Worm (Caenorhabditis elegans): ENCODE data around the gene F11C1.4.

F11C1.4 gene

DNA sequence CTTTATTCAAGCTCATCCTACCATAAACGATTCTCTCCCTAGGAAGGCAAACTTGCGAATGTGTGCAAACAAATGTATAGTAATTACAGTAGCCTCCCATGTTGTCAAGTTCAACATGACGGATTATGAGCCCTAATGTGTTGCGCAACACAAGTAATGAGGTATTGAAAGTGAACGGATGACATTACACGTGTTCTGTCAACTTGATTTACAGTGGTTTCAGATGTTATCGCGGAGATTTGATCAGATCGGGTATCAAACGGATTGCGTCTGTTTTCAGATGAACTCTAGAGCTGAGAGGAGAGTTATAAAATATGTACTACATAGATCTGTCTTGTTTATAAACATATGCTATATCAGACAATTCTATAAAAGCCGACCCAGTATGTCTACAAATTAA is 25.4 kb downstream of the F11C1.4 start:
- TF ChIP-seq fkh-3 (tag; optimal IDR thresholded peaks at IDR 0.05) (no peak), lin-26 (GFP tag; IDR thresholded peaks at IDR 0.05) (no peak), zim-3 (tag; optimal IDR thresholded peaks at IDR 0.05) (no peak), ceh-79 (tag; optimal IDR thresholded peaks at IDR 0.05) (no peak), Y56A3A.18 (GFP tag; IDR thresholded peaks at IDR 0.05) (no peak), B0336.3 (GFP tag; IDR thresholded peaks at IDR 0.05) (no peak), ets-4 (GFP tag; optimal IDR thresholded peaks at IDR 0.05) (no peak), F52B5.7 (tag; optimal IDR thresholded peaks at IDR 0.05) (no peak), nfya-1 (tag; optimal IDR thresholded peaks at IDR 0.05; ENCODE audit: borderline replicate concordance, insufficient read depth) (no peak), ekl-4 (GFP tag; IDR thresholded peaks at IDR 0.05) (no peak), ztf-28 (GFP tag; IDR thresholded peaks at IDR 0.05) (no peak), aptf-3 (GFP tag; IDR thresholded peaks at IDR 0.05) (no peak), K11D2.4 (GFP tag; IDR thresholded peaks at IDR 0.05) (no peak), tbp1 (GFP tag; optimal IDR thresholded peaks at IDR 0.05) (no peak), hrde-1 (tag; optimal IDR thresholded peaks at IDR 0.05; ENCODE audit: borderline replicate concordance) (no peak)

DNA sequence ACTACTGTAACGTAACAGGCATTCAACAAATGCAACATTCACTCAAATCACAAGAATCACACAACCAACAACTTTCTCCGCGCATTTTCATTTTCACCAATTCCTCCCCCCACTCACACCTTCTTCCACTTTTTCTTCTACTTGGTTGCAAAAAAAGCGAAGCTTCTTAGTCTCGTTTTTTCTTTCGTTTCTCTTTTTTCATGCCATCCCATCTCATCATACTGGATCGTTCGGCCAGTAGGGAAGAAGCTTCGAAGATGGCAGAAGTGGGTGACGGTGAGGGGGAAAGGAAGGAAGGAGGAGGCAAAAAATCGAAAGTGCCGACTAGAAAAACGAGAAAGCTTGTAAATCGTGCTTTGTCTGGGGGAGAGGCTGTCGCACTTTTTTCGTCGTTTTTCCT is 26.2 kb downstream of the F11C1.4 start:
- TF ChIP-seq unc-130 (GFP tag; optimal IDR thresholded peaks at IDR 0.05), result no peak
- TF ChIP-seq nhr-27 (tag; optimal IDR thresholded peaks at IDR 0.05), result no peak
- no peak for TF ChIP-seq lin-54 (GFP tag; optimal IDR thresholded peaks at IDR 0.05)
- no peak for TF ChIP-seq snpc-3.4 (tag; optimal IDR thresholded peaks at IDR 0.05)
- TF ChIP-seq bed-1 (GFP tag; IDR thresholded peaks at IDR 0.05), result no peak
- no peak for TF ChIP-seq atf-7 (tag; optimal IDR thresholded peaks at IDR 0.05)
- TF ChIP-seq die-1 (tag; optimal IDR thresholded peaks at IDR 0.05), result no peak
- TF ChIP-seq ztf-22 (GFP tag; optimal IDR thresholded peaks at IDR 0.05), result no peak
- TF ChIP-seq aptf-2 (GFP tag; conservative IDR thresholded peaks at IDR 0.05), result no peak
- no peak for TF ChIP-seq zfh-2 (GFP tag; conservative IDR thresholded peaks at IDR 0.05)
- TF ChIP-seq ceh-40 (GFP tag; IDR thresholded peaks at IDR 0.05), result no peak
- TF ChIP-seq F22D6.2 (tag; optimal IDR thresholded peaks at IDR 0.05), result no peak
- no peak for TF ChIP-seq mxl-1 (tag; optimal IDR thresholded peaks at IDR 0.05)
- no peak for TF ChIP-seq xnd-1 (tag; optimal IDR thresholded peaks at IDR 0.05)
- no peak for TF ChIP-seq lin-40 (tag; optimal IDR thresholded peaks at IDR 0.05)

DNA sequence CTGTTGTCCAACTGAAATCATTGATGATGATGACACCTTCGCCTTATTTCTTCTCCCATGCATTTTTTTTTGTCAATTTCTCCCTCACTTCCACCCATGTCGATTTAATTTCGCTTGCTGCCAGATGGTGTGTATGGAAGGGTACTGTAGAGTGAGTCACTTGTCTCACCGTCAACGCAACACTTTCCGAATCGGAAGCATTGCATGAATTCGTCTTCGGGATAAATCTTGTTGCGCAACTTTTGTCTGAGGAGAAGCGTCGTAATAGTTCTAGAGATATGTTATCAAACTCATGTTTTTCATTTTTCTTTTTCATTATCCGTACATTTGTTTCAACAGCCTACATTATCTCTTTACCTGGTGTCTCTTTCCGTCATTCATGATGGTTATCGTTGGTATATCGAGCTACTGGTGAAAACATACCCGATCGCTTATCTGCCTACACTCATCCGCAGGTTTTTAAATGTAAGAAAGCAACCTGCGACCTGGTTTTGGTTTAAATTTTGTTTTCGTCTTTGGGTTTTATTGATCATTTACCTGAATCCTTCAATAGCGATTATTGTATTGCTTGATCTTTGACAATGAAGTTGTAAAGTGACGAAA is 27.7 kb downstream of the F11C1.4 start:
- TF ChIP-seq cebp-1 (GFP tag; IDR thresholded peaks at IDR 0.05) (no peak), cebp-1 (tag; optimal IDR thresholded peaks at IDR 0.05) (no peak), snpc-1.3 (tag; optimal IDR thresholded peaks at IDR 0.05; ENCODE audit: insufficient read depth) (no peak), tbp1 (GFP tag; optimal IDR thresholded peaks at IDR 0.05) (no peak), bed-1 (GFP tag; IDR thresholded peaks at IDR 0.05) (no peak), ekl-4 (GFP tag; IDR thresholded peaks at IDR 0.05) (no peak), Y53F4B.3 (GFP tag; IDR thresholded peaks at IDR 0.05) (no peak), C06A6.2 (GFP tag; conservative IDR thresholded peaks at IDR 0.05) (no peak), egl-18 (GFP tag; IDR thresholded peaks at IDR 0.05) (no peak), F55B11.4 (tag; optimal IDR thresholded peaks at IDR 0.05; ENCODE audit: borderline replicate concordance, insufficient read depth) (no peak), athp-1 (tag; optimal IDR thresholded peaks at IDR 0.05) (no peak), B0261.1 (tag; optimal IDR thresholded peaks at IDR 0.05) (no peak), lsl-1 (GFP tag; optimal IDR thresholded peaks at IDR 0.05) (no peak), egl-44 (GFP tag; IDR thresholded peaks at IDR 0.05) (no peak), snpc-4 (GFP tag; optimal IDR thresholded peaks at IDR 0.05) (no peak), snpc-4 (tag; optimal IDR thresholded peaks at IDR 0.05) (no peak), egrh-3 (GFP tag; IDR thresholded peaks at IDR 0.05) (no peak), nhr-179 (tag; optimal IDR thresholded peaks at IDR 0.05) (no peak), sdz-38 (tag; optimal IDR thresholded peaks at IDR 0.05) (no peak), somi-1 (GFP tag; optimal IDR thresholded peaks at IDR 0.05) (no peak)
